Worm (Caenorhabditis elegans) whole organism, late embryonic: ENCODE measurements around the gene bas-1.

Experiments used
- madf-2 ChIP-seq: sonication (generic microtip); optimal IDR thresholded peaks from 2 replicates; lab custom pipeline; 2017; ENCODE audit warnings: missing genetic modification characterization, missing compliant biosample characterization
- mec-3 ChIP-seq: sonication (generic microtip); optimal IDR thresholded peaks from 2 replicates; lab custom pipeline; 2016; ENCODE audit warnings: borderline replicate concordance, missing genetic modification characterization, missing compliant biosample characterization

DNA sequence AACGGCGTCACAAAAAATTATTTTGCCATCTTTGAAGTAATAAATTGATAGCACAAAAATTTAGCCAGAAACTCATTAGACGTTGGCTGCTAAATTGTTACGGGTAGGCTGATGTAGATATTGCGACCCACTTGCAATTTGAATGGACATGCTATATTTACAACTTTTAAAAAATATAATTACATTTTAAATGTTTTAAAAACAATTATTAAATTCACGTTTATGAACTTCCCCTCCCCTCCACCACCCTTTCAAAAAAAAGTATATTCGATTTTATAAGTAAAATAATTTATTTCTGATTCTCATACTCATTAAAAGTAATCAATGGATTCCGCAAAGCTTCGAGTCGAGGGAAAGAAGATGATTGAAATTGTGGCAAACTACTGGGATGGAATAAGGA is 2.6 kb downstream of the bas-1 start, which contains the start of gene basl-1:
- no peak for TF ChIP-seq mec-3 (tag; lab: Kevin White, UChicago)
- TF ChIP-seq madf-2, result no peak
